Worm (Caenorhabditis elegans) whole organism, L4 larva: Measurements from ENCODE around the gene ZC449.7.

Experiments used
- Y48G9A.11 ChIP-seq: fragments of 200-800 bp; sonication (Bioruptor generic); IDR thresholded peaks from 2 replicates; pipeline ENCODE4 v1.3.6; 2022; ENCODE audit warnings: missing genetic modification reagents, missing genetic modification characterization, missing compliant biosample characterization
- aly-2 ChIP-seq: sonication (generic microtip); optimal IDR thresholded peaks from 2 replicates; lab custom pipeline; 2018; ENCODE audit warnings: missing biosample characterization, missing genetic modification characterization
- ama-1 ChIP-seq: fragments of 150-350 bp; optimal IDR thresholded peaks from 2 replicates; lab custom pipeline; 2014; ENCODE audit warnings: inconsistent platforms, mixed read lengths
- attf-4 ChIP-seq: sonication (generic microtip); optimal IDR thresholded peaks from 3 replicates; lab custom pipeline; 2017; ENCODE audit warnings: missing biosample characterization, missing genetic modification characterization
- ceh-20 ChIP-seq: fragments of 200-800 bp; sonication (Bioruptor generic); IDR thresholded peaks from 2 replicates; pipeline ENCODE4 v1.3.6; 2022; ENCODE audit warnings: missing genetic modification reagents, missing genetic modification characterization, missing compliant biosample characterization
- ceh-44 ChIP-seq: fragments of 200-800 bp; sonication (Bioruptor generic); IDR thresholded peaks from 2 replicates; pipeline ENCODE4 v1.3.6; 2022; ENCODE audit warnings: missing genetic modification reagents, missing genetic modification characterization, missing compliant biosample characterization
- ces-1 ChIP-seq: fragments of 150-350 bp; sonication (generic microtip); optimal IDR thresholded peaks from 4 replicates; lab custom pipeline; 2014; ENCODE audit warnings: missing biosample characterization, missing genetic modification reagents, missing genetic modification characterization
- cey-2 ChIP-seq: sonication (generic microtip); optimal IDR thresholded peaks from 3 replicates; lab custom pipeline; 2017; ENCODE audit warnings: missing genetic modification characterization, mild to moderate bottlenecking, missing compliant biosample characterization, antibody characterized with exemption, borderline replicate concordance; ENCODE audit not compliant: insufficient read depth
- daf-12 ChIP-seq: fragments of 150-350 bp; optimal IDR thresholded peaks from 2 replicates; lab custom pipeline; 2014; ENCODE audit warnings: missing biosample characterization, missing genetic modification reagents, missing genetic modification characterization
- daf-16 ChIP-seq, 3 experiments: sonication (generic microtip); optimal IDR thresholded peaks; 2 replicates each; lab custom pipeline; 2016 to 2017; ENCODE audit warnings: missing genetic modification characterization in 3 of 3, missing genetic modification reagents in 3 of 3, mild to moderate bottlenecking in 2 of 3, missing compliant biosample characterization in 2 of 3, missing biosample characterization in 1 of 3, moderate library complexity in 1 of 3
- daf-19 ChIP-seq: fragments of 200-800 bp; sonication (Bioruptor generic); conservative IDR thresholded peaks from 2 replicates; pipeline ENCODE4 v1.3.6; 2022; ENCODE audit warnings: missing genetic modification characterization, missing compliant biosample characterization
- dmd-8 ChIP-seq: fragments of 200-800 bp; sonication (Bioruptor generic); IDR thresholded peaks from 2 replicates; pipeline ENCODE4 v1.3.6; 2022; ENCODE audit warnings: missing genetic modification characterization, missing compliant biosample characterization
- dve-1 ChIP-seq: sonication (generic microtip); optimal IDR thresholded peaks from 2 replicates; lab custom pipeline; 2017; ENCODE audit warnings: antibody characterized with exemption, mild to moderate bottlenecking, missing genetic modification characterization, missing compliant biosample characterization; ENCODE audit not compliant: insufficient read depth
- egl-43 ChIP-seq: fragments of 200-800 bp; sonication (Bioruptor generic); IDR thresholded peaks from 2 replicates; pipeline ENCODE4 v1.3.6; 2022; ENCODE audit warnings: missing genetic modification reagents, missing genetic modification characterization, missing compliant biosample characterization
- hif-1 ChIP-seq, 2 experiments: sonication (generic microtip); optimal IDR thresholded peaks; 2 replicates each; lab custom pipeline; 2016 to 2017; ENCODE audit warnings: missing compliant biosample characterization in 2 of 2, missing genetic modification characterization in 2 of 2, missing genetic modification reagents in 2 of 2, missing genotype in 2 of 2, mild to moderate bottlenecking in 1 of 2
- hlh-11 ChIP-seq: fragments of 200-800 bp; sonication (Bioruptor generic); optimal IDR thresholded peaks from 2 replicates; lab custom pipeline; 2018; ENCODE audit warnings: mild to moderate bottlenecking, missing genetic modification characterization, missing compliant biosample characterization
- jun-1 ChIP-seq: fragments of 150-350 bp; optimal IDR thresholded peaks from 2 replicates; lab custom pipeline; 2014; ENCODE audit warnings: missing biosample characterization, missing genetic modification reagents, missing genetic modification characterization
- lim-7 ChIP-seq: fragments of 200-800 bp; sonication (Bioruptor generic); IDR thresholded peaks from 2 replicates; pipeline ENCODE4 v1.3.6; 2022; ENCODE audit warnings: missing genetic modification characterization, missing compliant biosample characterization
- lin-29 ChIP-seq: fragments of 200-800 bp; sonication (Bioruptor generic); IDR thresholded peaks from 2 replicates; pipeline ENCODE4 v1.3.6; 2022; ENCODE audit warnings: missing genetic modification reagents, missing genetic modification characterization, missing compliant biosample characterization
- lin-39 ChIP-seq: fragments of 150-350 bp; optimal IDR thresholded peaks from 2 replicates; lab custom pipeline; 2014; ENCODE audit warnings: missing biosample characterization, missing genetic modification reagents, missing genetic modification characterization
- lir-3 ChIP-seq: sonication (generic microtip); optimal IDR thresholded peaks from 2 replicates; lab custom pipeline; 2016; ENCODE audit warnings: mild to moderate bottlenecking, missing genetic modification characterization, missing compliant biosample characterization
- madf-9 ChIP-seq: fragments of 200-800 bp; sonication (Bioruptor generic); conservative IDR thresholded peaks from 2 replicates; pipeline ENCODE4 v1.3.6; 2022; ENCODE audit warnings: missing genetic modification reagents, missing genetic modification characterization, missing compliant biosample characterization
- mes-2 ChIP-seq: sonication (generic microtip); optimal IDR thresholded peaks from 2 replicates; lab custom pipeline; 2016; ENCODE audit warnings: missing genotype, mild to moderate bottlenecking, missing genetic modification characterization, missing compliant biosample characterization; ENCODE audit not compliant: poor library complexity, severe bottlenecking
- nhr-237 ChIP-seq: sonication (generic microtip); optimal IDR thresholded peaks from 2 replicates; lab custom pipeline; 2017; ENCODE audit warnings: missing biosample characterization, missing genetic modification characterization
- nhr-42 ChIP-seq: fragments of 200-800 bp; sonication (Bioruptor generic); IDR thresholded peaks from 2 replicates; pipeline ENCODE4 v1.3.6; 2022; ENCODE audit warnings: missing genetic modification characterization, missing compliant biosample characterization
- nhr-77 ChIP-seq: fragments of 150-350 bp; optimal IDR thresholded peaks from 2 replicates; lab custom pipeline; 2014; ENCODE audit warnings: missing biosample characterization, missing genetic modification characterization
- php-3 ChIP-seq: fragments of 200-800 bp; sonication (Bioruptor generic); IDR thresholded peaks from 2 replicates; pipeline ENCODE4 v1.3.6; 2022; ENCODE audit warnings: missing genetic modification reagents, missing genetic modification characterization, missing compliant biosample characterization
- spr-3 ChIP-seq: fragments of 200-800 bp; sonication (Bioruptor generic); optimal IDR thresholded peaks from 2 replicates; lab custom pipeline; 2018; ENCODE audit warnings: mild to moderate bottlenecking, missing genetic modification characterization, missing compliant biosample characterization
- tag-97 ChIP-seq: fragments of 200-800 bp; sonication (Bioruptor generic); IDR thresholded peaks from 2 replicates; pipeline ENCODE4 v1.3.6; 2022; ENCODE audit warnings: missing genetic modification characterization, missing compliant biosample characterization
- tra-1 ChIP-seq: fragments of 200-800 bp; sonication (Bioruptor generic); IDR thresholded peaks from 2 replicates; pipeline ENCODE4 v1.3.6; 2022; ENCODE audit warnings: missing genetic modification reagents, missing genetic modification characterization, missing compliant biosample characterization
- unc-62 ChIP-seq, 3 experiments: fragments of 150-350 bp in 1 of 3; sonication (generic microtip); optimal IDR thresholded peaks in 2 of 3; peaks in 1 of 3; 1 replicate in 1 of 3; 2 replicates in 2 of 3; lab custom pipeline; 2014 to 2017; ENCODE audit warnings: missing biosample characterization in 3 of 3, missing genetic modification characterization in 3 of 3, missing genetic modification reagents in 3 of 3, missing genotype in 1 of 3
- zfp-2 ChIP-seq: sonication (generic microtip); optimal IDR thresholded peaks from 2 replicates; lab custom pipeline; 2016; ENCODE audit warnings: mild to moderate bottlenecking, missing genetic modification characterization, missing compliant biosample characterization
- zip-11 ChIP-seq: fragments of 200-800 bp; sonication (Bioruptor generic); IDR thresholded peaks from 2 replicates; pipeline ENCODE4 v1.3.6; 2022; ENCODE audit warnings: missing genetic modification characterization, missing compliant biosample characterization

The ZC449.7 gene

DNA sequence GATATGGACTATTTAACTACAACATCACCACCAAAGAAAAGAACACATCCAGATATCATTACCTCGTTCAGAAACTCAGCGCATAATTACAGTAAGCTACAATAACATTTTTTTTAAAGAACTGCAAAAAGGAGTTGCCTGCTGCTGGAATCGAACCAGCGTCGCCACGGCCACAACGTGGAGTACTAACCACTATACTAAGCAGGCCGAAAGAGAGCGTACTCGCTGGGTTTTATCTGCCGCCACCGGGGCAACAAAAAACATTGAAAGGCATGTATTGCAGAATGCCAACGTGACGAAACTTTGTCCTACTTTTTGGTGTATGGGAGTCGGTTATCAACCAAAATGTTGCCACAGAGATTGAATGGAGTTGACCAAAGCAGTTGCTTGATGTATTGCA, 8.8 kb downstream of the ZC449.7 start (continued):
- TF ChIP-seq daf-12 (tag; lab: Kevin White, UChicago), result no peak
- TF ChIP-seq dmd-8 (GFP tag; lab: Robert Waterston, UW), result peak; percentile 86

- TF ChIP-seq zip-11 (GFP tag; lab: Robert Waterston, UW), result no peak
- TF ChIP-seq unc-62 (GFP tag; optimal IDR thresholded peaks at IDR 0.05 in 1 of 2; lab: Kevin White, UChicago), result peak in 1 of 2 experiments; percentile 17
- TF ChIP-seq unc-62 (tag; optimal IDR thresholded peaks at IDR 0.05; lab: Kevin White, UChicago), result no peak
- no peak for TF ChIP-seq aly-2 (tag; lab: Kevin White, UChicago)
Observed at ce11 chrX:5024300-5024699, 10.4 kb downstream of the ZC449.7 start, which contains the start of gene ZC449.1. TSS of gene ZC449.1 (plus strand) at chrX:5024420.

ce11 chrX:5026461-5026860, 12.6 kb downstream of the ZC449.7 start:
- TF ChIP-seq dve-1 (tag; lab: Kevin White, UChicago) (no peak), attf-4 (no peak), lir-3 (tag; lab: Kevin White, UChicago) (no peak), lim-7 (GFP tag; lab: Robert Waterston, UW) (no peak), cey-2 (no peak), nhr-42 (GFP tag; lab: Robert Waterston, UW) (no peak), jun-1 (tag; lab: Kevin White, UChicago) (no peak), Y48G9A.11 (GFP tag; lab: Robert Waterston, UW) (no peak), lin-29 (GFP tag; lab: Robert Waterston, UW) (no peak), egl-43 (GFP tag; lab: Robert Waterston, UW) (no peak), php-3 (GFP tag; lab: Robert Waterston, UW) (no peak), hif-1 (tag; optimal IDR thresholded peaks at IDR 0.05; lab: Kevin White, UChicago) (no peak), mes-2 (no peak)
- TF ChIP-seq, all 104 proteins: peak for 0

DNA sequence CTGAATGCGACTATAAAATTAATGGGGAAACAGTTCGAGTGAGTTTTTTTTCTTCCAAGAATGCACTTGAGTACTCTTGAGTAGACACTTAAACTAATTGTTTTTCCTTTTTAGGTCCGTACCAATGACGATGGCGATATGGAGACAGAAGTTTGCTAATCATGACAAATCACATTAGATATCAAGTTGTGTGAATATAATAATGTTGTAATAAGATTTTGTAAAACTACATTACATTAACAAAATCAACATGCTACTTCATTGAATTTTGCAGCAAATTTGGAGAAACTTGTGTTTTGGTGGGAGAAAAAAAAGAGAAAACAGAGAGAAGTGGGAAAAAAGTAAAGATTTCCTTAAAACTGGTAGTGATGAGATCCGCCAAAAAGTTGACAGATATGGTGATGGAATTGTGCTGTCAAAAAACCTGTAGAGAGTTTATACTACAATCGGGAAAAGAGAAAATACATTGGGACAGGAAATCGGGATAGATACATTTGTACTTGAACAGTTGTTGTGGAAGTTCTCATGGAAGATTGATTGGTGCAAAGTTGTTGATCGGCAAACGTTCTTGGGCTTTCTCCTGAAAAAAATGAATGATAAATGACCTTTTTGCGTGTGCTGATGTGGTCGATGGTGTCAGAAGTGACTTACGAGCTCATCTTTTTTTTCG, 14.2 kb downstream of the ZC449.7 start:
- no peak for TF ChIP-seq zfp-2
- TF ChIP-seq spr-3 (GFP tag; lab: Kevin White, UChicago), result no peak
- no peak for TF ChIP-seq ceh-44 (GFP tag; lab: Robert Waterston, UW)
- TF ChIP-seq ceh-20 (GFP tag; lab: Robert Waterston, UW), result peak; percentile 41; the same call in 1 of the 2 replicates
- peak in 1 of 2 experiments; percentile 1 for TF ChIP-seq daf-16 (GFP tag; optimal IDR thresholded peaks at IDR 0.05; lab: Kevin White, UChicago)
- no peak for TF ChIP-seq daf-16 (tag; optimal IDR thresholded peaks at IDR 0.05; lab: Kevin White, UChicago)
- peak in 1 of 2 experiments; percentile 97 for TF ChIP-seq unc-62 (GFP tag; optimal IDR thresholded peaks at IDR 0.05 in 1 of 2; lab: Kevin White, UChicago)
- no peak for TF ChIP-seq unc-62 (tag; optimal IDR thresholded peaks at IDR 0.05; lab: Kevin White, UChicago)
- no peak for TF ChIP-seq nhr-237 (tag; lab: Kevin White, UChicago)
- TF ChIP-seq madf-9 (GFP tag; lab: Robert Waterston, UW), result no peak
- TF ChIP-seq tag-97 (GFP tag; lab: Robert Waterston, UW), result no peak
- TF ChIP-seq hlh-11 (tag; lab: Kevin White, UChicago), result peak; percentile 2
- no peak for TF ChIP-seq tra-1
- peak; percentile 78 for TF ChIP-seq ces-1 (GFP tag; lab: Kevin White, UChicago)
- no peak for TF ChIP-seq lin-39
- no peak for TF ChIP-seq ama-1 (lab: Kevin White, UChicago)
- no peak for TF ChIP-seq daf-19
- no peak for TF ChIP-seq attf-4
- no peak for TF ChIP-seq zip-11 (GFP tag; lab: Robert Waterston, UW)
- no peak for TF ChIP-seq nhr-77 (tag; lab: Kevin White, UChicago)
